Fruit fly (Drosophila melanogaster) whole organism, prepupa: Measurements from ENCODE around the gene pps.

Experiments used
- Blimp-1 ChIP-seq: fragments of 200-800 bp; sonication (Bioruptor generic); optimal IDR thresholded peaks from 3 replicates; lab custom pipeline; 2017; ENCODE audit warnings: missing biosample characterization, missing genetic modification characterization, mild to moderate bottlenecking, moderate library complexity, missing genetic modification reagents
- CG10631 ChIP-seq: fragments of 200-800 bp; sonication (Bioruptor generic); optimal IDR thresholded peaks from 2 replicates; lab custom pipeline; 2016; ENCODE audit warnings: missing biosample characterization, missing genetic modification characterization
- CG11294 ChIP-seq: fragments of 200-800 bp; sonication (Bioruptor generic); IDR thresholded peaks from 2 replicates; pipeline ENCODE4 v1.3.6; 2022; ENCODE audit warnings: missing biosample characterization, missing genetic modification characterization
- CG11902 ChIP-seq: fragments of 200-800 bp; sonication (Bioruptor generic); optimal IDR thresholded peaks from 3 replicates; lab custom pipeline; 2016; ENCODE audit warnings: missing biosample characterization, missing genetic modification characterization
- CG15336 ChIP-seq: fragments of 200-800 bp; sonication (Bioruptor generic); IDR thresholded peaks from 2 replicates; pipeline ENCODE4 v1.3.6; 2022; ENCODE audit warnings: missing biosample characterization, missing genetic modification characterization
- CG1621 ChIP-seq: fragments of 200-800 bp; sonication (Bioruptor generic); optimal IDR thresholded peaks from 3 replicates; lab custom pipeline; 2018; ENCODE audit warnings: missing biosample characterization, mild to moderate bottlenecking, missing genetic modification characterization
- CG16779 ChIP-seq: fragments of 200-800 bp; sonication (Bioruptor generic); optimal IDR thresholded peaks from 3 replicates; lab custom pipeline; 2017; ENCODE audit warnings: missing biosample characterization, mild to moderate bottlenecking, missing genetic modification characterization
- CG3032 ChIP-seq: fragments of 200-800 bp; optimal IDR thresholded peaks from 2 replicates; lab custom pipeline; 2019; ENCODE audit warnings: missing biosample characterization, mild to moderate bottlenecking, missing genetic modification characterization, moderate library complexity
- CG31627 ChIP-seq: fragments of 200-800 bp; sonication (Bioruptor generic); optimal IDR thresholded peaks from 3 replicates; lab custom pipeline; 2016; ENCODE audit warnings: missing biosample characterization, missing genetic modification characterization
- CG32006 ChIP-seq: fragments of 200-800 bp; sonication (Bioruptor generic); optimal IDR thresholded peaks from 3 replicates; lab custom pipeline; 2017; ENCODE audit warnings: missing biosample characterization, mild to moderate bottlenecking, missing genetic modification characterization
- CG34406 ChIP-seq: fragments of 200-800 bp; sonication (Bioruptor generic); optimal IDR thresholded peaks from 3 replicates; lab custom pipeline; 2016; ENCODE audit warnings: missing biosample characterization, missing genetic modification characterization
- CG6276 ChIP-seq: fragments of 200-800 bp; sonication (Bioruptor generic); optimal IDR thresholded peaks from 2 replicates; lab custom pipeline; 2017; ENCODE audit warnings: missing biosample characterization, mild to moderate bottlenecking, missing genetic modification characterization
- CG6792 ChIP-seq: fragments of 200-800 bp; sonication (Bioruptor generic); optimal IDR thresholded peaks from 3 replicates; lab custom pipeline; 2016; ENCODE audit warnings: missing biosample characterization, missing genetic modification characterization
- CG6808 ChIP-seq: fragments of 200-800 bp; sonication (Bioruptor generic); optimal IDR thresholded peaks from 3 replicates; lab custom pipeline; 2017; ENCODE audit warnings: missing biosample characterization, missing genetic modification characterization, mild to moderate bottlenecking, moderate library complexity, missing genetic modification reagents
- CG6854 ChIP-seq: fragments of 200-800 bp; sonication (Bioruptor generic); optimal IDR thresholded peaks from 2 replicates; lab custom pipeline; 2017; ENCODE audit warnings: missing biosample characterization, mild to moderate bottlenecking, missing genetic modification characterization
- CG7368 ChIP-seq: fragments of 200-800 bp; sonication (Bioruptor generic); optimal IDR thresholded peaks from 3 replicates; lab custom pipeline; 2016; ENCODE audit warnings: missing biosample characterization, missing genetic modification characterization
- CG8119 ChIP-seq: fragments of 200-800 bp; sonication (Bioruptor generic); IDR thresholded peaks from 3 replicates; pipeline ENCODE4 v1.3.6; 2022; ENCODE audit warnings: missing biosample characterization, missing genetic modification characterization
- CG8632 ChIP-seq: fragments of 200-800 bp; sonication (Bioruptor generic); optimal IDR thresholded peaks from 3 replicates; lab custom pipeline; 2016; ENCODE audit warnings: missing biosample characterization, missing genetic modification characterization
- Eip75B ChIP-seq: fragments of 200-800 bp; sonication (Bioruptor generic); optimal IDR thresholded peaks from 3 replicates; lab custom pipeline; 2016; ENCODE audit warnings: missing biosample characterization, missing genetic modification characterization
- Eip78C ChIP-seq: fragments of 200-800 bp; sonication (Bioruptor generic); peaks from one replicate; lab custom pipeline; 2016; ENCODE audit warnings: missing biosample characterization, missing genetic modification characterization
- Eip93F ChIP-seq: fragments of 200-800 bp; sonication (Bioruptor generic); optimal IDR thresholded peaks from 2 replicates; lab custom pipeline; 2016; ENCODE audit warnings: missing biosample characterization, mild to moderate bottlenecking, missing genetic modification characterization
- Ets21C ChIP-seq: fragments of 200-800 bp; sonication (Bioruptor generic); optimal IDR thresholded peaks from 3 replicates; lab custom pipeline; 2016; ENCODE audit warnings: missing biosample characterization, missing genetic modification characterization
- Gug ChIP-seq: fragments of 200-800 bp; sonication (Bioruptor generic); IDR thresholded peaks from 2 replicates; pipeline ENCODE4 v1.3.6; 2022; ENCODE audit warnings: missing biosample characterization, missing genetic modification characterization
- Hr39 ChIP-seq: fragments of 200-800 bp; sonication (Bioruptor generic); optimal IDR thresholded peaks from 2 replicates; lab custom pipeline; 2016; ENCODE audit warnings: missing biosample characterization, missing genetic modification characterization
- OdsH ChIP-seq: fragments of 200-800 bp; sonication (Bioruptor generic); optimal IDR thresholded peaks from 3 replicates; lab custom pipeline; 2016; ENCODE audit warnings: missing biosample characterization, missing genetic modification characterization
- Smox ChIP-seq: fragments of 200-800 bp; sonication (Bioruptor generic); optimal IDR thresholded peaks from 3 replicates; lab custom pipeline; 2016; ENCODE audit warnings: missing biosample characterization, missing genetic modification characterization
- Sox102F ChIP-seq: fragments of 200-800 bp; sonication (Bioruptor generic); optimal IDR thresholded peaks from 2 replicates; lab custom pipeline; 2016; ENCODE audit warnings: missing biosample characterization, mild to moderate bottlenecking, missing genetic modification characterization
- Sox14 ChIP-seq: fragments of 200-800 bp; sonication (Bioruptor generic); optimal IDR thresholded peaks from 3 replicates; lab custom pipeline; 2016; ENCODE audit warnings: missing biosample characterization, missing genetic modification characterization
- achi ChIP-seq: fragments of 200-800 bp; sonication (Bioruptor generic); optimal IDR thresholded peaks from 3 replicates; lab custom pipeline; 2016; ENCODE audit warnings: missing biosample characterization, missing genetic modification characterization
- acj6 ChIP-seq: fragments of 200-800 bp; sonication (Bioruptor generic); optimal IDR thresholded peaks from 3 replicates; lab custom pipeline; 2016; ENCODE audit warnings: missing biosample characterization, missing genetic modification characterization
- dsx ChIP-seq: fragments of 200-800 bp; optimal IDR thresholded peaks from 3 replicates; lab custom pipeline; 2019; ENCODE audit warnings: missing biosample characterization, mild to moderate bottlenecking, missing genetic modification characterization, moderate library complexity; ENCODE audit not compliant: poor library complexity, severe bottlenecking
- eg ChIP-seq: fragments of 200-800 bp; sonication (Bioruptor generic); IDR thresholded peaks from 3 replicates; pipeline ENCODE4 v1.3.6; 2022; ENCODE audit warnings: missing biosample characterization, missing genetic modification characterization
- fd59A ChIP-seq: fragments of 200-800 bp; sonication (Bioruptor generic); optimal IDR thresholded peaks from 2 replicates; lab custom pipeline; 2017; ENCODE audit warnings: missing biosample characterization, mild to moderate bottlenecking, missing genetic modification characterization, missing genetic modification reagents
- fkh ChIP-seq: fragments of 200-800 bp; sonication (Bioruptor generic); optimal IDR thresholded peaks from 3 replicates; lab custom pipeline; 2017; ENCODE audit warnings: missing biosample characterization, mild to moderate bottlenecking, missing genetic modification characterization, moderate library complexity
- spab ChIP-seq: fragments of 200-800 bp; sonication (Bioruptor generic); optimal IDR thresholded peaks from 2 replicates; lab custom pipeline; 2017; ENCODE audit warnings: missing biosample characterization, mild to moderate bottlenecking, missing genetic modification characterization, missing genetic modification reagents
- ss ChIP-seq, 2 experiments: fragments of 200-800 bp; sonication (Bioruptor generic); optimal IDR thresholded peaks; 2 replicates in 1 of 2; 3 replicates in 1 of 2; lab custom pipeline; 2017 to 2018; ENCODE audit warnings: mild to moderate bottlenecking in 2 of 2, missing biosample characterization in 2 of 2, missing genetic modification characterization in 2 of 2, moderate library complexity in 1 of 2
- svp ChIP-seq: fragments of 200-800 bp; sonication (Bioruptor generic); peaks from one replicate; lab custom pipeline; 2016; ENCODE audit warnings: missing biosample characterization, missing genetic modification characterization

Gene pps

dm6 chr3R:12369135-12369792 is 44.4 kb upstream of the pps start, which contains the start of gene GstD1 (continued):
- TF ChIP-seq Blimp-1 (GFP tag; lab: Kevin White, UChicago) (no peak), achi (peak; percentile 74), CG15336 (peak; percentile 76), CG16779 (tag; lab: Kevin White, UChicago) (peak; percentile 36), CG32006 (GFP tag; lab: Kevin White, UChicago) (peak; percentile 89), CG11294 (GFP tag; lab: Robert Waterston, UW) (peak; percentile 59), dsx (GFP tag; lab: Kevin White, UChicago) (peak; percentile 20), svp (GFP tag; lab: Kevin White, UChicago) (peak; percentile 79), CG3032 (tag; lab: Kevin White, UChicago) (peak; percentile 45), eg (GFP tag; lab: Robert Waterston, UW) (peak; percentile 75), Sox102F (peak; percentile 2), CG34406 (GFP tag; lab: Kevin White, UChicago) (peak; percentile 43)

- TF ChIP-seq CG8632 (GFP tag; lab: Kevin White, UChicago): no peak
- no peak for TF ChIP-seq Sox102F
- TF ChIP-seq CG15336: no peak
- TF ChIP-seq CG16779 (tag; lab: Kevin White, UChicago): no peak
- TF ChIP-seq CG11902: no peak
- no peak for TF ChIP-seq CG6276 (GFP tag; lab: Kevin White, UChicago)
- TF ChIP-seq Eip78C: no peak
- no peak for TF ChIP-seq fd59A (GFP tag; lab: Kevin White, UChicago)
- TF ChIP-seq ss (GFP tag; optimal IDR thresholded peaks at IDR 0.05; lab: Kevin White, UChicago): no peak
- TF ChIP-seq CG1621: no peak
- TF ChIP-seq spab (GFP tag; lab: Kevin White, UChicago): no peak
- TF ChIP-seq Smox (GFP tag; lab: Kevin White, UChicago): no peak
- no peak for TF ChIP-seq Blimp-1 (GFP tag; lab: Kevin White, UChicago)
- no peak for TF ChIP-seq OdsH (GFP tag; lab: Kevin White, UChicago)
- no peak for TF ChIP-seq CG31627 (GFP tag; lab: Kevin White, UChicago)
- no peak for TF ChIP-seq Eip93F (GFP tag; lab: Kevin White, UChicago)
- peak; percentile 10 for TF ChIP-seq CG6854
- TF ChIP-seq Eip75B (GFP tag; lab: Kevin White, UChicago): no peak
- TF ChIP-seq Gug: no peak
- TF ChIP-seq CG8119 (GFP tag; lab: Robert Waterston, UW): no peak
- TF ChIP-seq CG6792 (GFP tag; lab: Kevin White, UChicago): no peak
- TF ChIP-seq Ets21C: no peak
- peak; percentile 59 for TF ChIP-seq fkh
- TF ChIP-seq svp (GFP tag; lab: Kevin White, UChicago): peak; percentile 57
- TF ChIP-seq Sox14 (GFP tag; lab: Kevin White, UChicago): no peak
- no peak for TF ChIP-seq acj6 (GFP tag; lab: Kevin White, UChicago)
- no peak for TF ChIP-seq CG6808
- peak; percentile 28 for TF ChIP-seq CG10631 (GFP tag; lab: Kevin White, UChicago)
- no peak for TF ChIP-seq Hr39 (GFP tag; lab: Kevin White, UChicago)
- TF ChIP-seq CG7368 (GFP tag; lab: Kevin White, UChicago): no peak
Measured at dm6 chr3R:12369793-12370642, 43.6 kb upstream of the pps start.
